Worm (Caenorhabditis elegans) whole organism, L3 larva: ENCODE data around the gene cya-2.
"Not testable (repeated sequence)": the region's sequence is repeated elsewhere in the genome, so short reads cannot be mapped to it uniquely, and the experiment has no call there.

ENCODE experiments used
- R02D3.7 ChIP-seq: fragments of 150-350 bp; optimal IDR thresholded peaks from 2 replicates; lab custom pipeline; 2014; ENCODE audit warnings: missing biosample characterization, missing genetic modification characterization
- ZK546.5 ChIP-seq: sonication (generic microtip); optimal IDR thresholded peaks from 2 replicates; lab custom pipeline; 2017; ENCODE audit warnings: missing biosample characterization, missing genetic modification characterization
- aly-2 ChIP-seq: fragments of 150-350 bp; optimal IDR thresholded peaks from 2 replicates; lab custom pipeline; 2014; ENCODE audit warnings: missing biosample characterization, missing genetic modification characterization
- ama-1 ChIP-seq: fragments of 150-350 bp; optimal IDR thresholded peaks from 2 replicates; lab custom pipeline; 2018
- ceh-82 ChIP-seq: fragments of 150-350 bp; optimal IDR thresholded peaks from 2 replicates; lab custom pipeline; 2014; ENCODE audit warnings: missing biosample characterization, missing genetic modification characterization
- daf-12 ChIP-seq: fragments of 150-350 bp; optimal IDR thresholded peaks from 2 replicates; lab custom pipeline; 2014; ENCODE audit warnings: missing biosample characterization, missing genetic modification reagents, missing genetic modification characterization
- egl-27 ChIP-seq: sonication (generic microtip); optimal IDR thresholded peaks from 4 replicates; lab custom pipeline; 2017; ENCODE audit warnings: missing biosample characterization, missing genetic modification reagents, missing genetic modification characterization
- egl-5 ChIP-seq: fragments of 150-350 bp; optimal IDR thresholded peaks from 2 replicates; lab custom pipeline; 2017; ENCODE audit warnings: missing biosample characterization, missing genetic modification reagents, missing genetic modification characterization, inconsistent platforms
- elt-1 ChIP-seq: fragments of 150-350 bp; optimal IDR thresholded peaks from 2 replicates; lab custom pipeline; 2014; ENCODE audit warnings: missing biosample characterization, missing genetic modification characterization
- elt-2 ChIP-seq: sonication (generic microtip); optimal IDR thresholded peaks from 2 replicates; lab custom pipeline; 2016; ENCODE audit warnings: missing genetic modification reagents, mild to moderate bottlenecking, missing genetic modification characterization, missing compliant biosample characterization
- elt-3 ChIP-seq, 3 experiments: fragments of 150-350 bp in 1 of 3; sonication (generic microtip) in 2 of 3; optimal IDR thresholded peaks; 2 replicates in 2 of 3; 4 replicates in 1 of 3; lab custom pipeline; 2014 to 2017; ENCODE audit warnings: missing biosample characterization in 3 of 3, missing genetic modification characterization in 3 of 3
- eor-1 ChIP-seq, 2 experiments: fragments of 150-350 bp; optimal IDR thresholded peaks; 2 replicates each; lab custom pipeline; 2014 to 2018; ENCODE audit warnings: missing biosample characterization in 2 of 2, missing genetic modification characterization in 2 of 2
- fkh-10 ChIP-seq: sonication (generic microtip); optimal IDR thresholded peaks from 2 replicates; lab custom pipeline; 2017; ENCODE audit warnings: missing biosample characterization, missing genetic modification reagents, missing genetic modification characterization
- fkh-2 ChIP-seq: fragments of 150-350 bp; optimal IDR thresholded peaks from 2 replicates; lab custom pipeline; 2014; ENCODE audit warnings: missing biosample characterization, missing genetic modification reagents, missing genetic modification characterization
- lin-15B ChIP-seq: fragments of 150-350 bp; optimal IDR thresholded peaks from 2 replicates; lab custom pipeline; 2014; ENCODE audit warnings: missing biosample characterization, missing genetic modification characterization
- lin-39 ChIP-seq: fragments of 150-350 bp; optimal IDR thresholded peaks from 2 replicates; lab custom pipeline; 2018; ENCODE audit warnings: missing biosample characterization, missing genetic modification reagents, missing genetic modification characterization
- mdl-1 ChIP-seq: fragments of 150-350 bp; optimal IDR thresholded peaks from 2 replicates; lab custom pipeline; 2014; ENCODE audit warnings: missing biosample characterization, missing genetic modification characterization
- mml-1 ChIP-seq: fragments of 150-350 bp; sonication (generic microtip); optimal IDR thresholded peaks from 3 replicates; lab custom pipeline; 2014; ENCODE audit warnings: missing biosample characterization, missing genetic modification characterization
- nhr-11 ChIP-seq: fragments of 150-350 bp; optimal IDR thresholded peaks from 2 replicates; lab custom pipeline; 2014; ENCODE audit warnings: missing biosample characterization, missing genetic modification characterization
- nhr-237 ChIP-seq: fragments of 150-350 bp; optimal IDR thresholded peaks from 2 replicates; lab custom pipeline; 2014; ENCODE audit warnings: missing biosample characterization, missing genetic modification characterization
- nhr-25 ChIP-seq: sonication (generic microtip); optimal IDR thresholded peaks from 2 replicates; lab custom pipeline; 2017; ENCODE audit warnings: missing biosample characterization, missing genetic modification characterization
- nhr-43 ChIP-seq: sonication (generic microtip); optimal IDR thresholded peaks from 2 replicates; lab custom pipeline; 2016; ENCODE audit warnings: mild to moderate bottlenecking, missing genetic modification characterization, missing compliant biosample characterization; ENCODE audit not compliant: poor library complexity, severe bottlenecking
- nhr-67 ChIP-seq: fragments of 150-350 bp; optimal IDR thresholded peaks from 2 replicates; lab custom pipeline; 2014; ENCODE audit warnings: missing biosample characterization, missing genetic modification characterization
- nhr-76 ChIP-seq: fragments of 150-350 bp; sonication (generic microtip); optimal IDR thresholded peaks from 5 replicates; lab custom pipeline; 2014; ENCODE audit warnings: missing biosample characterization, missing genetic modification characterization
- nhr-77 ChIP-seq: fragments of 150-350 bp; optimal IDR thresholded peaks from 2 replicates; lab custom pipeline; 2014; ENCODE audit warnings: missing biosample characterization, missing genetic modification characterization
- sea-2 ChIP-seq: fragments of 150-350 bp; sonication (generic microtip); optimal IDR thresholded peaks from 4 replicates; lab custom pipeline; 2014; ENCODE audit warnings: missing biosample characterization, missing genetic modification reagents, missing genetic modification characterization
- skn-1 ChIP-seq: fragments of 150-350 bp; optimal IDR thresholded peaks from 2 replicates; lab custom pipeline; 2014; ENCODE audit warnings: missing biosample characterization, missing genetic modification characterization
- snpc-4 ChIP-seq: fragments of 150-350 bp; optimal IDR thresholded peaks from 2 replicates; lab custom pipeline; 2014; ENCODE audit warnings: missing biosample characterization, missing genetic modification characterization
- tbx-2 ChIP-seq: sonication (generic microtip); optimal IDR thresholded peaks from 2 replicates; lab custom pipeline; 2016; ENCODE audit warnings: mild to moderate bottlenecking, missing genetic modification characterization, missing compliant biosample characterization
- unc-39 ChIP-seq: sonication (generic microtip); optimal IDR thresholded peaks from 4 replicates; lab custom pipeline; 2017; ENCODE audit warnings: missing biosample characterization, missing genetic modification characterization
- unc-62 ChIP-seq: fragments of 150-350 bp; sonication (generic microtip); optimal IDR thresholded peaks from 4 replicates; lab custom pipeline; 2014; ENCODE audit warnings: missing biosample characterization, missing genetic modification reagents, missing genetic modification characterization
- zag-1 ChIP-seq: fragments of 150-350 bp; optimal IDR thresholded peaks from 2 replicates; lab custom pipeline; 2014; ENCODE audit warnings: missing biosample characterization, missing genetic modification characterization
- ztf-11 ChIP-seq: fragments of 150-350 bp; optimal IDR thresholded peaks from 2 replicates; lab custom pipeline; 2014; ENCODE audit warnings: missing biosample characterization, missing genetic modification characterization
- ztf-4 ChIP-seq: fragments of 150-350 bp; optimal IDR thresholded peaks from 2 replicates; lab custom pipeline; 2014; ENCODE audit warnings: missing biosample characterization, missing genetic modification characterization

The cya-2 gene

DNA sequence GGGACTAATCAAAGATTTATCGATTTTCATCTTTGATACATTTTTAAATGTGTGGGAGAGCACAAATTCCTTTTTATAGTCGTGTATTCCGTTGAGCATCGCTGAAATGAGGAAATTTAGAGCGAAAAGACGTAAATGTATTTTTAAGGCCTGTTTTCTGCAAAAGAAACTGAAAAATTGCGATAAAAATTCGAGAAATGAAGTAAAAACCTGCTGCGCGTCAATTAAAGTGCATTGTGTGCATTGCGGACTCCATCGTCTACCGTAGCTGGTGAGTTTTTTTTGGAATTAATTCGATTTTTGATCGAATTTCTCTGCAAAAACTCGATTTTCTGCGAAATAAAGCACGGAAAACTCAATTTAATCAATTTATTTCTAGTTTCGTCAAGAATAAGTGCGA lies 15.9 kb upstream of the cya-2 start, which contains the start of gene bath-19:
Gene bath-19 (minus strand): TSS at position 101 of the 400 bp plus-strand sequence.
- TF ChIP-seq ztf-11 (tag; lab: Kevin White, UChicago) = no peak
- no peak for TF ChIP-seq elt-3 (tag; optimal IDR thresholded peaks at IDR 0.05; lab: Kevin White, UChicago)
- no peak for TF ChIP-seq daf-12 (tag; lab: Kevin White, UChicago)
- TF ChIP-seq, all 47 proteins: peak for 0

DNA sequence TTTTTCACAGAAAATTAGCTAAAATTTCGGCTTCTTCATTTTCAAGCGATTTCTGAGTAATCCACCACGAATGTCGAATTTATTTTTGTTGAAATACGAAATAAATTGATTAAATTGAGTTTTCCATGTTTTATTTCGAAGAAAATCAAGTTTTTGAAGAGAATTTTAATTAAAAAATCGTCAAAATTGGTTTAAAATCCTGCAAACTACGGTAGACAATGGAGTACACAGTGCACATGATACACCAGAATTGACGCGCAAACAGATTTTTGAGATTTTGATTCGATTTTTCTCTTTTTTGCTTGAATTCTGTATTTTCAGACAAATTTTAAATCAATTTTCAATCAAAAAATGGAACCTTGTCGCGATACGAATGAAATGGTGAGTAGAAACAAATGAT lies 9.9 kb upstream of the cya-2 start, which contains the start of gene F59H6.14:
Gene F59H6.14 (plus strand): TSS at position 301 of the 400 bp plus-strand sequence.
- TF ChIP-seq snpc-4 (tag; lab: Kevin White, UChicago) = no peak
- no peak for TF ChIP-seq ama-1 (lab: Kevin White, UChicago)
- TF ChIP-seq eor-1 (tag; optimal IDR thresholded peaks at IDR 0.05; lab: Kevin White, UChicago) = no peak
- TF ChIP-seq nhr-67 = no peak
- TF ChIP-seq R02D3.7 (tag; lab: Kevin White, UChicago) = no peak
- TF ChIP-seq zag-1 = no peak
- no peak for TF ChIP-seq nhr-77 (tag; lab: Kevin White, UChicago)
- TF ChIP-seq lin-39 (tag; lab: Kevin White, UChicago) = no peak
- TF ChIP-seq ZK546.5 (tag; lab: Kevin White, UChicago) = no peak
- TF ChIP-seq elt-3 (tag; optimal IDR thresholded peaks at IDR 0.05; lab: Kevin White, UChicago) = no peak
- no peak for TF ChIP-seq aly-2 (tag; lab: Kevin White, UChicago)

DNA sequence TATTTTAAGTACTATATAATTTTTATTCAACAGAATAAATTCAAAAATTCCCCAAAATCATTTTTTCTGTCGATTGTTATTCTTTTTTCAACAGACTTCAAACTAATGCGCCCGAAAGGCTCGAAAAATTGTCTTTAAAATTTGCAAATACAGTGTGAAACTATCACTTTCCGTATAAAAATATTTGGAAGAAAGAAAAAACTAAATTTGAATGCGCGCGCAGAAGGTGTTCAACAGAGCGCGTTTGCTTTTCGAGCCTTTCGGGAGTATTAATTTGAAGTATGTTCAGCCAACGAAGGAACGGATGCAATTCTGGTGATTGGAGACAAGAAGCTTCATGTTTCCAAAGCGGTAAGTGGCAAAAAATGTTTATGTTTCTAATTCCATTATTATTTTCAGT lies 8.9 kb upstream of the cya-2 start, which contains the start of gene btb-4:
Gene btb-4 (plus strand): TSS at position 35 of the 400 bp plus-strand sequence.
- TF ChIP-seq lin-15B, ztf-4, egl-5 (tag; lab: Kevin White, UChicago): not testable (repeated sequence)

DNA sequence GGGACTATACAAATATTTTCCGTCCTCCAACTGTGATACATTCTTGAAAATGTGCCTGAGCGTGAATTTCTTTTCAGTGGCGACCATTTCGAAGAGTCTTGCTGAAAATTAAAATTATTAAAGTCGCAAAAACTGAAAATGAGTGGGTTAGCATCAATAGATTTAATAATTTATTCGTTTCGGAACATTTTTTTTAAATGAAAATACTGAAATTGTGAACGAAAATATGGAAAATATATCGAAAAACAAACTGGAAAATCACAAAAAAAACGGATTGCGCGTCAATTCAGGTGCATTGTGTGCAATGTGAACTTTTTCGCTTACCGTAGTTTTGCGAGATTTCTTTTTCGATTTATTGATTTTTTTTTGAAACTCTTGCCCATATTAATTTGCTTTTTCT lies 8.4 kb upstream of the cya-2 start, which contains the start of gene bath-5:
Gene bath-5 (minus strand): TSS at position 101 of the 400 bp plus-strand sequence.
- TF ChIP-seq nhr-76 (tag; lab: Kevin White, UChicago) = no peak
- no peak for TF ChIP-seq nhr-237 (tag; lab: Kevin White, UChicago)
- TF ChIP-seq R02D3.7 (tag; lab: Kevin White, UChicago) = no peak
- no peak for TF ChIP-seq aly-2 (tag; lab: Kevin White, UChicago)
- TF ChIP-seq fkh-2 (tag; lab: Kevin White, UChicago) = no peak
- TF ChIP-seq egl-27 (tag; lab: Kevin White, UChicago) = no peak

DNA sequence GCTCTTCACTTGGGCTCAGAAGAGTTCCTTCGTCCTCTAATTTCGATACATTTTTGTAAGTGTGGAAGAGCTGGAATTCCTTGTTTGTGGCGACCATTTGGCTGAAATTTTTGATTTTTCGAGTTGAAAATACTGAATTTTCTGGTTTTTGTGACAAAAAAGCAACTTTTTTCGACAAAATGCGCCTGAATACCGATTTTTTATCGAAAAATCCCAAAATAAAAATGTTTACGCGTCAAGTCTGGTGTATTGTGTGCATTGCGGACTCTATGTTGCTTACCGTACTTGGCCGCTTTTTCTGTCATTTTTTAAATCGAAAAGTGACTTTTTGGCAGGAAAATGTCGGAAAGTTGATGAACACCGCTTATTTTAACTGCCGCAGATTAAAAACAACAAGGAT lies 7.0 kb upstream of the cya-2 start, which contains the start of gene bath-3:
Gene bath-3 (minus strand): TSS at position 101 of the 400 bp plus-strand sequence.
- TF ChIP-seq elt-1 (no peak), ama-1 (lab: Kevin White, UChicago) (no peak), nhr-25 (tag; lab: Kevin White, UChicago) (no peak), skn-1 (tag; lab: Kevin White, UChicago) (no peak), elt-2 (no peak), mdl-1 (tag; lab: Kevin White, UChicago) (no peak), nhr-77 (tag; lab: Kevin White, UChicago) (no peak), ztf-11 (tag; lab: Kevin White, UChicago) (no peak), ztf-4 (tag; lab: Kevin White, UChicago) (no peak), unc-62 (GFP tag; lab: Kevin White, UChicago) (no peak), nhr-237 (tag; lab: Kevin White, UChicago) (no peak), sea-2 (GFP tag; lab: Kevin White, UChicago) (no peak), nhr-11 (no peak), mml-1 (no peak), ceh-82 (tag; lab: Kevin White, UChicago) (no peak), daf-12 (tag; lab: Kevin White, UChicago) (no peak), lin-15B (tag; lab: Kevin White, UChicago) (no peak), elt-3 (tag; optimal IDR thresholded peaks at IDR 0.05; lab: Kevin White, UChicago) (no peak), fkh-2 (tag; lab: Kevin White, UChicago) (no peak), nhr-43 (tag; lab: Kevin White, UChicago) (no peak)
- TF ChIP-seq, all 47 proteins: peak for 0

DNA sequence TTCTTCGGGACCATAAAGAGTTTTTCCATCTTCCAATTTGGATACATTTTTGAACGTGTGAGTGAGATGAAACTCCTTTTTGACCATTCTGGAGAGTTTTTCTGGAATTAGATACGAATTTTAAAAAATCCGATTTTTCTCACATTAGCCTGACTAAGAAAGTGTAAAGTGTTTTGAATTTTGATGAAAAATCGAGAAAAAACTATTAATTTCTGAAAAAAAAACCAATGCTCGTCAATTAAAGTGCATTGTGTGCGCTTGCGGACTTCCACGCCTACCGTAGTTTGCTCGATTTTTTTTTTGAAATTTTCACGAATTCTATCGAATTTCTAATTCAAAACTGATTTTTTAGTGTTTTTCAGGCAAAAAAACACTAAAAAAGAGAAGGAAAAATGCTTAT lies 5.3 kb upstream of the cya-2 start, which contains the start of gene bath-1:
Gene bath-1 (minus strand): TSS at position 101 of the 400 bp plus-strand sequence.
- TF ChIP-seq nhr-76 (tag; lab: Kevin White, UChicago) (no peak), egl-5 (tag; lab: Kevin White, UChicago) (no peak), tbx-2 (tag; lab: Kevin White, UChicago) (no peak), unc-39 (tag; lab: Kevin White, UChicago) (no peak), elt-2 (no peak), sea-2 (GFP tag; lab: Kevin White, UChicago) (no peak), fkh-10 (GFP tag; lab: Kevin White, UChicago) (no peak), zag-1 (no peak)
- TF ChIP-seq, all 47 proteins: peak for 0
